Fruit fly (Drosophila melanogaster) whole organism, embryonic: Measurements from ENCODE around the gene wap.

Experiments used
- ATbp ChIP-seq: fragments of 200-800 bp; sonication (Bioruptor generic); optimal IDR thresholded peaks from 2 replicates; lab custom pipeline; 2017; ENCODE audit warnings: missing biosample characterization, mild to moderate bottlenecking, missing genetic modification characterization, missing genetic modification reagents
- CG10147 ChIP-seq: fragments of 200-800 bp; sonication (Bioruptor generic); optimal IDR thresholded peaks from 2 replicates; lab custom pipeline; 2019; ENCODE audit warnings: missing biosample characterization, mild to moderate bottlenecking, missing genetic modification characterization, moderate library complexity
- CG11398 ChIP-seq: fragments of 200-800 bp; sonication (Bioruptor generic); optimal IDR thresholded peaks from 2 replicates; lab custom pipeline; 2016; ENCODE audit warnings: missing biosample characterization, missing genetic modification characterization
- CG11560 ChIP-seq: fragments of 200-800 bp; sonication (Bioruptor generic); IDR thresholded peaks from 3 replicates; pipeline ENCODE4 v1.3.6; 2022; ENCODE audit warnings: missing biosample characterization, missing genetic modification characterization
- CG12071 ChIP-seq: fragments of 200-800 bp; sonication (Bioruptor generic); optimal IDR thresholded peaks from 3 replicates; lab custom pipeline; 2018; ENCODE audit warnings: missing biosample characterization, mild to moderate bottlenecking, missing genetic modification characterization
- CG12236 ChIP-seq: fragments of 200-800 bp; sonication (Bioruptor generic); optimal IDR thresholded peaks from 2 replicates; lab custom pipeline; 2016; ENCODE audit warnings: missing biosample characterization, missing genetic modification characterization
- CG12299 ChIP-seq: fragments of 200-800 bp; sonication (Bioruptor generic); optimal IDR thresholded peaks from 2 replicates; lab custom pipeline; 2018; ENCODE audit warnings: missing biosample characterization, mild to moderate bottlenecking, missing genetic modification characterization
- CG1529 ChIP-seq: fragments of 200-800 bp; sonication (Bioruptor generic); optimal IDR thresholded peaks from 3 replicates; lab custom pipeline; 2018; ENCODE audit warnings: missing biosample characterization, missing genetic modification characterization
- CG15479 ChIP-seq: fragments of 200-800 bp; sonication (Bioruptor generic); optimal IDR thresholded peaks from 3 replicates; lab custom pipeline; 2019; ENCODE audit warnings: missing biosample characterization, mild to moderate bottlenecking, missing genetic modification characterization, moderate library complexity
- CG17186 ChIP-seq: fragments of 200-800 bp; sonication (Bioruptor generic); optimal IDR thresholded peaks from 3 replicates; lab custom pipeline; 2017; ENCODE audit warnings: missing biosample characterization, missing genetic modification reagents, missing genetic modification characterization
- CG17359 ChIP-seq: fragments of 200-800 bp; sonication (Bioruptor generic); optimal IDR thresholded peaks from 3 replicates; lab custom pipeline; 2018; ENCODE audit warnings: missing biosample characterization, mild to moderate bottlenecking, missing genetic modification characterization, moderate library complexity
- CG18262 ChIP-seq: fragments of 200-800 bp; optimal IDR thresholded peaks from 3 replicates; lab custom pipeline; 2019; ENCODE audit warnings: missing biosample characterization, mild to moderate bottlenecking, missing genetic modification characterization, moderate library complexity
- CG18476 ChIP-seq: fragments of 200-800 bp; sonication (Bioruptor generic); optimal IDR thresholded peaks from 2 replicates; lab custom pipeline; 2016; ENCODE audit warnings: missing biosample characterization, mild to moderate bottlenecking, missing genetic modification characterization
- CG2875 ChIP-seq: fragments of 200-800 bp; sonication (Bioruptor generic); optimal IDR thresholded peaks from 2 replicates; lab custom pipeline; 2017; ENCODE audit warnings: missing biosample characterization, mild to moderate bottlenecking, missing genetic modification characterization, missing genetic modification reagents
- CG42726 ChIP-seq: fragments of 200-800 bp; sonication (Bioruptor generic); IDR thresholded peaks from 2 replicates; pipeline ENCODE4 v1.3.6; 2022; ENCODE audit warnings: missing biosample characterization, missing genetic modification characterization; ENCODE audit not compliant: partially characterized antibody
- CG4282 ChIP-seq: fragments of 200-800 bp; sonication (Bioruptor generic); optimal IDR thresholded peaks from 2 replicates; lab custom pipeline; 2016; ENCODE audit warnings: missing biosample characterization, missing genetic modification characterization
- CG7928 ChIP-seq: fragments of 200-800 bp; sonication (Bioruptor generic); optimal IDR thresholded peaks from 2 replicates; lab custom pipeline; 2017; ENCODE audit warnings: missing biosample characterization, mild to moderate bottlenecking, missing genetic modification characterization
- CG8281 ChIP-seq: fragments of 200-800 bp; sonication (Bioruptor generic); optimal IDR thresholded peaks from 2 replicates; lab custom pipeline; 2018; ENCODE audit warnings: missing biosample characterization, mild to moderate bottlenecking, missing genetic modification characterization, moderate library complexity
- CG8290 ChIP-seq, 3 experiments: fragments of 200-800 bp; sonication (Bioruptor generic); optimal IDR thresholded peaks; 2 replicates each; lab custom pipeline; 2016 to 2019; ENCODE audit warnings: missing biosample characterization in 3 of 3, missing genetic modification characterization in 3 of 3, mild to moderate bottlenecking in 2 of 3, moderate library complexity in 1 of 3
- CrebB ChIP-seq: fragments of 200-800 bp; sonication (Bioruptor generic); optimal IDR thresholded peaks from 3 replicates; lab custom pipeline; 2018; ENCODE audit warnings: missing biosample characterization, mild to moderate bottlenecking, missing genetic modification characterization
- Dip2 ChIP-seq: fragments of 200-800 bp; sonication (Bioruptor generic); IDR thresholded peaks from 2 replicates; pipeline ENCODE4 v1.3.6; 2022; ENCODE audit warnings: missing biosample characterization, missing genetic modification characterization
- E2f1 ChIP-seq: fragments of 200-800 bp; sonication (Bioruptor generic); IDR thresholded peaks from 2 replicates; pipeline ENCODE4 v1.3.6; 2022; ENCODE audit warnings: missing biosample characterization, missing genetic modification characterization
- Elba2 ChIP-seq: fragments of 200-800 bp; sonication (Bioruptor generic); optimal IDR thresholded peaks from 3 replicates; lab custom pipeline; 2016; ENCODE audit warnings: missing biosample characterization, missing genetic modification characterization
- H15 ChIP-seq: fragments of 200-800 bp; sonication (Bioruptor generic); IDR thresholded peaks from 3 replicates; pipeline ENCODE4 v1.3.6; 2022; ENCODE audit warnings: missing biosample characterization, missing genetic modification characterization
- Hr78 ChIP-seq, 2 experiments: fragments of 200-800 bp in 1 of 2; fragments of >200 bp in 1 of 2; sonication (Bioruptor generic) in 1 of 2; optimal IDR thresholded peaks; 2 replicates each; lab custom pipeline; 2017 to 2019; ENCODE audit warnings: missing biosample characterization in 2 of 2, missing genetic modification characterization in 2 of 2, mild to moderate bottlenecking in 1 of 2, moderate library complexity in 1 of 2
- MTF-1 ChIP-seq: fragments of 200-800 bp; sonication (Bioruptor generic); optimal IDR thresholded peaks from 2 replicates; lab custom pipeline; 2018; ENCODE audit warnings: missing biosample characterization, mild to moderate bottlenecking, missing genetic modification characterization, borderline replicate concordance
- NC2β ChIP-seq: fragments of 200-800 bp; sonication (Bioruptor generic); optimal IDR thresholded peaks from 2 replicates; lab custom pipeline; 2016; ENCODE audit warnings: missing biosample characterization, missing genetic modification characterization
- NK7.1 ChIP-seq: fragments of 200-800 bp; sonication (Bioruptor generic); optimal IDR thresholded peaks from 3 replicates; lab custom pipeline; 2016; ENCODE audit warnings: missing biosample characterization, missing genetic modification characterization
- Neu2 ChIP-seq: fragments of 200-800 bp; sonication (Bioruptor generic); optimal IDR thresholded peaks from 3 replicates; lab custom pipeline; 2016; ENCODE audit warnings: missing biosample characterization, missing genetic modification characterization, borderline replicate concordance
- Nf-YC ChIP-seq: fragments of 200-800 bp; optimal IDR thresholded peaks from 3 replicates; lab custom pipeline; 2019; ENCODE audit warnings: missing biosample characterization, mild to moderate bottlenecking, missing genetic modification characterization, moderate library complexity
- Spps ChIP-seq: fragments of 200-800 bp; sonication (Bioruptor generic); optimal IDR thresholded peaks from 2 replicates; lab custom pipeline; 2018; ENCODE audit warnings: missing biosample characterization, mild to moderate bottlenecking, missing genetic modification characterization
- ara ChIP-seq: fragments of 200-800 bp; sonication (Bioruptor generic); IDR thresholded peaks from 2 replicates; pipeline ENCODE4 v1.3.6; 2022; ENCODE audit warnings: missing biosample characterization, missing genetic modification characterization
- bbx ChIP-seq: fragments of 200-800 bp; sonication (Bioruptor generic); IDR thresholded peaks from 2 replicates; pipeline ENCODE4 v1.3.6; 2022; ENCODE audit warnings: missing biosample characterization, missing genetic modification characterization; ENCODE audit not compliant: partially characterized antibody
- crc ChIP-seq: fragments of 200-800 bp; sonication (Bioruptor generic); optimal IDR thresholded peaks from 2 replicates; lab custom pipeline; 2016; ENCODE audit warnings: missing biosample characterization, missing genetic modification characterization
- disco-r ChIP-seq: fragments of 200-800 bp; sonication (Bioruptor generic); optimal IDR thresholded peaks from 2 replicates; lab custom pipeline; 2016; ENCODE audit warnings: missing biosample characterization, missing genetic modification characterization
- dysf ChIP-seq: fragments of 200-800 bp; sonication (Bioruptor generic); IDR thresholded peaks from 3 replicates; pipeline ENCODE4 v1.3.6; 2022; ENCODE audit warnings: missing biosample characterization, missing genetic modification characterization
- grn ChIP-seq: fragments of 200-800 bp; sonication (Bioruptor generic); optimal IDR thresholded peaks from 3 replicates; lab custom pipeline; 2017; ENCODE audit warnings: missing biosample characterization, missing genetic modification characterization
- jigr1 ChIP-seq: fragments of 200-800 bp; sonication (Bioruptor generic); IDR thresholded peaks from 3 replicates; pipeline ENCODE4 v1.3.6; 2022; ENCODE audit warnings: missing biosample characterization, missing genetic modification characterization
- lab ChIP-seq: fragments of 200-800 bp; sonication (Bioruptor generic); optimal IDR thresholded peaks from 3 replicates; lab custom pipeline; 2017; ENCODE audit warnings: missing biosample characterization, missing genetic modification characterization, mild to moderate bottlenecking, moderate library complexity, missing genetic modification reagents
- nerfin-1 ChIP-seq: fragments of 200-800 bp; sonication (Bioruptor generic); optimal IDR thresholded peaks from 3 replicates; lab custom pipeline; 2019; ENCODE audit warnings: missing biosample characterization, mild to moderate bottlenecking, missing genetic modification characterization, moderate library complexity
- nmo ChIP-seq: fragments of 200-800 bp; sonication (Bioruptor generic); optimal IDR thresholded peaks from 2 replicates; lab custom pipeline; 2018; ENCODE audit warnings: missing biosample characterization, mild to moderate bottlenecking, missing genetic modification characterization, moderate library complexity
- pzg ChIP-seq: fragments of 200-800 bp; sonication (Bioruptor generic); optimal IDR thresholded peaks from 3 replicates; lab custom pipeline; 2018; ENCODE audit warnings: missing biosample characterization, mild to moderate bottlenecking, missing genetic modification characterization, moderate library complexity
- ranshi ChIP-seq: fragments of 200-800 bp; sonication (Bioruptor generic); IDR thresholded peaks from 2 replicates; pipeline ENCODE4 v1.3.6; 2022; ENCODE audit warnings: missing biosample characterization, missing genetic modification characterization
- repo ChIP-seq: fragments of 200-800 bp; sonication (Bioruptor generic); optimal IDR thresholded peaks from 2 replicates; lab custom pipeline; 2016; ENCODE audit warnings: missing biosample characterization, missing genetic modification characterization
- ro ChIP-seq: fragments of 200-800 bp; sonication (Bioruptor generic); IDR thresholded peaks from 2 replicates; pipeline ENCODE4 v1.3.6; 2022; ENCODE audit warnings: missing biosample characterization, missing genetic modification characterization
- sens ChIP-seq: fragments of 200-800 bp; sonication (Bioruptor generic); peaks from one replicate; lab custom pipeline; 2016; ENCODE audit warnings: missing biosample characterization, missing genetic modification characterization
- slbo ChIP-seq: fragments of 200-800 bp; sonication (Bioruptor generic); IDR thresholded peaks from 2 replicates; pipeline ENCODE4 v1.3.6; 2022; ENCODE audit warnings: missing biosample characterization, missing genetic modification characterization
- stwl ChIP-seq: fragments of 200-800 bp; sonication (Bioruptor generic); optimal IDR thresholded peaks from 3 replicates; lab custom pipeline; 2018; ENCODE audit warnings: missing biosample characterization, mild to moderate bottlenecking, missing genetic modification characterization, moderate library complexity
- tx ChIP-seq: fragments of 200-800 bp; sonication (Bioruptor generic); optimal IDR thresholded peaks from 2 replicates; lab custom pipeline; 2016; ENCODE audit warnings: missing biosample characterization, missing genetic modification characterization
- wdn ChIP-seq: fragments of 200-800 bp; sonication (Bioruptor generic); IDR thresholded peaks from 2 replicates; pipeline ENCODE4 v1.3.6; 2022; ENCODE audit warnings: missing biosample characterization, missing genetic modification characterization
- z ChIP-seq: fragments of 200-800 bp; sonication (Bioruptor generic); IDR thresholded peaks from 3 replicates; pipeline ENCODE4 v1.3.6; 2022; ENCODE audit warnings: missing biosample characterization, missing genetic modification characterization

Gene wap

DNA sequence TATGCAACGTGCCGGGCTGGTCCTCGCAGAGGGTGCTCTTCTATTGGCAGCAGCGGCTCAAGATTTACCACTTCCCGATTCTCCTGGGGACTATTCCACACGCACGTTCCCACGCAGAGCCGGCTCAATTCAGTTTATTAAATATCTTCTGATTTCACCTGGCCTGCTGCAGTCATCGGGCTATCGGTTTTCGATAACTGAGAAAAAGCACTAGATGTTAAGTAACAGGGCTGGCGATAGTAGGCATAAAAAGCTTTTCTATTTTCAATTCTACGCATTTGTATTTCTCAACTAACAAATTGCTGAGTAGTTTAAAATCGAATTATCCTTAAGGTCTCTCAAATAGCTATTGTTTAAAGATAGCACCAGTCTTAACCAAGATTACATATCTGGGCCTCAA lies 16.6 kb upstream of the wap start, which contains the start of gene CG14613 (continued):
- TF ChIP-seq bbx (GFP tag; lab: Robert Waterston, UW) (peak; percentile 35; the same call in 1 of the 2 replicates), pzg (GFP tag; lab: Kevin White, UChicago) (peak; percentile 30), CG15479 (GFP tag; lab: Kevin White, UChicago) (no peak), CG18476 (GFP tag; lab: Kevin White, UChicago) (no peak), CG42726 (no peak), wdn (GFP tag; lab: Robert Waterston, UW) (no peak), ranshi (GFP tag; lab: Robert Waterston, UW) (no peak), H15 (GFP tag; lab: Robert Waterston, UW) (no peak), Nf-YC (tag; lab: Kevin White, UChicago) (no peak), Neu2 (no peak), MTF-1 (no peak), lab (GFP tag; lab: Kevin White, UChicago) (no peak), crc (GFP tag; lab: Kevin White, UChicago) (no peak), CG12299 (no peak), CG10147 (GFP tag; lab: Kevin White, UChicago) (no peak), CG18262 (tag; lab: Kevin White, UChicago) (no peak), slbo (no peak), z (GFP tag; lab: Robert Waterston, UW) (no peak), repo (GFP tag; lab: Kevin White, UChicago) (no peak), CG11398 (no peak), CG4282 (no peak), tx (GFP tag; lab: Kevin White, UChicago) (no peak), CG2875 (GFP tag; lab: Kevin White, UChicago) (no peak), CG11560 (tag; lab: Robert Waterston, UW) (no peak), stwl (tag; lab: Kevin White, UChicago) (no peak), E2f1 (GFP tag; lab: Robert Waterston, UW) (no peak), CrebB (tag; lab: Kevin White, UChicago) (no peak), grn (GFP tag; lab: Kevin White, UChicago) (no peak), Hr78 (GFP tag; optimal IDR thresholded peaks at IDR 0.05; lab: Kevin White, UChicago) (no peak), CG8290 (GFP tag; optimal IDR thresholded peaks at IDR 0.05; lab: Kevin White, UChicago) (no peak), CG8290 (tag; optimal IDR thresholded peaks at IDR 0.05; lab: Kevin White, UChicago) (no peak), nerfin-1 (no peak), ro (GFP tag; lab: Robert Waterston, UW) (no peak), jigr1 (no peak), Spps (no peak), CG7928 (GFP tag; lab: Kevin White, UChicago) (peak; percentile 80), CG17359 (tag; lab: Kevin White, UChicago) (no peak), CG8281 (no peak), nmo (GFP tag; lab: Kevin White, UChicago) (no peak), ara (GFP tag; lab: Robert Waterston, UW) (no peak), NC2β (no peak), Elba2 (GFP tag; lab: Kevin White, UChicago) (no peak), NK7.1 (GFP tag; lab: Kevin White, UChicago) (no peak), disco-r (GFP tag; lab: Kevin White, UChicago) (no peak), sens (peak; percentile 47), dysf (GFP tag; lab: Robert Waterston, UW) (no peak), Dip2 (GFP tag; lab: Robert Waterston, UW) (no peak), CG1529 (GFP tag; lab: Kevin White, UChicago) (no peak), CG17186 (GFP tag; lab: Kevin White, UChicago) (peak; percentile 94), CG12071 (GFP tag; lab: Kevin White, UChicago) (no peak), CG12236 (GFP tag; lab: Kevin White, UChicago) (no peak), ATbp (GFP tag; lab: Kevin White, UChicago) (no peak)
